Worm (Caenorhabditis elegans): ENCODE measurements around the gene hlh-26.

The hlh-26 gene

DNA sequence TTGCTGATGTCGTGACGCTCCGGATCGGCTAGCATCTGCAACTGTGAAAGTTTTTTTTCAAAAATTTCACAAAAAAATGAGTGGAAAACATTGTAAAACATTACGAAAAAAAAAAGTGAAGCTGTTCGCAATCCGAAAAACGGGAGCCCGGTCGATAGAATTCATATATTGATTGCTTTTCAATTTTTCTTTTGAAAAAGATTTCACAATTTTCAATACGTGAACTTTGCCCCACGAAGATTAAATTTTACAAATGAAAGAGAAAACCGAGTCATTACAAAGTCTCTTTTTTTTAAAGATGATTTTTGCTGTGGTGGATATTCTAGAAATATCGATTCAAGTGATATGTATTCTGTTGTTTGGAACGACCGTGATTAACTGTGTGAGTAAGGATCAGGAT is 39.1 kb downstream of the hlh-26 start, which contains the start of gene F12A10.6:
F12A10.6 (minus strand) TSS at position 101 of the 400 bp plus-strand sequence.
- TF ChIP-seq unc-42 (tag; optimal IDR thresholded peaks at IDR 0.05) (no peak), ets-4 (tag; optimal IDR thresholded peaks at IDR 0.05) (no peak), unc-86 (tag; optimal IDR thresholded peaks at IDR 0.05) (no peak), ref-2 (tag; optimal IDR thresholded peaks at IDR 0.05) (no peak), tbx-7 (tag; optimal IDR thresholded peaks at IDR 0.05) (no peak), pqm-1 (tag; optimal IDR thresholded peaks at IDR 0.05) (no peak), hlh-15 (tag; optimal IDR thresholded peaks at IDR 0.05) (no peak), pha-4 (tag; optimal IDR thresholded peaks at IDR 0.05) (no peak), ama-1 (optimal IDR thresholded peaks at IDR 0.05) (no peak), madf-2 (tag; optimal IDR thresholded peaks at IDR 0.05) (no peak), odd-2 (tag; optimal IDR thresholded peaks at IDR 0.05) (no peak), ceh-9 (tag; optimal IDR thresholded peaks at IDR 0.05) (no peak), ceh-18 (tag; optimal IDR thresholded peaks at IDR 0.05) (no peak), nhr-232 (tag; optimal IDR thresholded peaks at IDR 0.05) (no peak)

DNA sequence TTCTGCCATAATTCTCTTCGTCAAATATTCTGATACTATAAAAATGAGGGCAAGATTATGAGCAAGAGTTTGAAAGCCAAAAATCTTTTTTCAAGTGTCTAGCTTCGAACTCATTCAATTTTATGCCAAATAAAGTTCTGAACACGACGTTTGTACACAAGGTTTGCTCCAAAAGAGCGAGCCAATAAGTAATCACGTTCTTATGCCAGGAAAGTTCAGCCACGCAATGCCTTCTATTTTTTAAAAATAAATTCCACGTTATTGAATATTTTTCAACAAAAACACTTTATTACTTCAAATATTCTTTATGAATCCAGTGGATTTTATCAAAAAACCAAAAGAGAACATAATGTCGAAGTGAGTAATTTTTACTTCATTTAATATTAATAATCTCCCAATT is 45.7 kb downstream of the hlh-26 start, which contains the start of gene nep-5:
nep-5 (plus strand) TSS at position 301 of the 400 bp plus-strand sequence.
- no peak for TF ChIP-seq nfya-1 (tag; optimal IDR thresholded peaks at IDR 0.05)
- TF ChIP-seq ceh-24 (tag; optimal IDR thresholded peaks at IDR 0.05): no peak
- TF ChIP-seq rnt-1 (tag; optimal IDR thresholded peaks at IDR 0.05): no peak
- no peak for TF ChIP-seq fax-1 (tag; optimal IDR thresholded peaks at IDR 0.05)
- no peak for TF ChIP-seq fkh-10 (GFP tag; optimal IDR thresholded peaks at IDR 0.05)
- no peak for TF ChIP-seq fkh-6 (tag; optimal IDR thresholded peaks at IDR 0.05)
- TF ChIP-seq pat-9 (tag; optimal IDR thresholded peaks at IDR 0.05): no peak
- no peak for TF ChIP-seq madf-2 (tag; optimal IDR thresholded peaks at IDR 0.05)
- no peak for TF ChIP-seq unc-42 (tag; optimal IDR thresholded peaks at IDR 0.05)
- TF ChIP-seq syd-9 (tag; optimal IDR thresholded peaks at IDR 0.05): no peak
- no peak for TF ChIP-seq ceh-18 (tag; optimal IDR thresholded peaks at IDR 0.05)
- no peak for TF ChIP-seq sox-4 (tag; optimal IDR thresholded peaks at IDR 0.05)
- no peak for TF ChIP-seq nhr-232 (tag; optimal IDR thresholded peaks at IDR 0.05)
- no peak for TF ChIP-seq T23F11.4 (GFP tag; optimal IDR thresholded peaks at IDR 0.05)

Data from whole organism, late embryonic.